Worm (Caenorhabditis elegans) whole organism, midembryonic: ENCODE data around the gene B0222.15.

ENCODE experiments used
- med-1 ChIP-seq: sonication (generic microtip); optimal IDR thresholded peaks from 2 replicates; lab custom pipeline; 2017; ENCODE audit warnings: missing genetic modification characterization, mild to moderate bottlenecking, missing compliant biosample characterization, antibody characterized with exemption, missing genetic modification reagents; ENCODE audit not compliant: insufficient read depth
- ref-1 ChIP-seq: fragments of 200-800 bp; sonication (Bioruptor generic); conservative IDR thresholded peaks from 2 replicates; pipeline ENCODE4 v1.3.6; 2022; ENCODE audit warnings: missing genetic modification reagents, missing genetic modification characterization, missing compliant biosample characterization
- ztf-29 ChIP-seq: fragments of 200-800 bp; sonication (Bioruptor generic); IDR thresholded peaks from 2 replicates; pipeline ENCODE4 v1.3.6; 2022; ENCODE audit warnings: missing genetic modification reagents, missing genetic modification characterization, missing compliant biosample characterization

- TF ChIP-seq ztf-29 (GFP tag; lab: Robert Waterston, UW), result no peak
- no peak for TF ChIP-seq med-1 (GFP tag; lab: Kevin White, UChicago)
- TF ChIP-seq ref-1 (GFP tag; lab: Robert Waterston, UW), result no peak
Observed at ce11 chrV:9156679-9157078, at the start of gene B0222.15.
